Fruit fly (Drosophila melanogaster) whole organism, embryonic: ENCODE data around the gene CG8281.

Experiments
- Aef1 ChIP-seq: fragments of 200-800 bp; sonication (Bioruptor generic); IDR thresholded peaks from 3 replicates; pipeline ENCODE4 v1.3.6; 2022; ENCODE audit warnings: missing biosample characterization, missing genetic modification characterization
- Bdp1 ChIP-seq: fragments of 200-800 bp; sonication (Bioruptor generic); optimal IDR thresholded peaks from 3 replicates; lab custom pipeline; 2016; ENCODE audit warnings: missing biosample characterization, missing genetic modification characterization
- CG10209 ChIP-seq: fragments of 200-800 bp; sonication (Bioruptor generic); optimal IDR thresholded peaks from 3 replicates; lab custom pipeline; 2017; ENCODE audit warnings: missing biosample characterization, mild to moderate bottlenecking, missing genetic modification characterization, missing genetic modification reagents
- CG1024 ChIP-seq: fragments of 200-800 bp; sonication (Bioruptor generic); IDR thresholded peaks from 2 replicates; pipeline ENCODE4 v1.3.6; 2022; ENCODE audit warnings: missing biosample characterization, missing genetic modification characterization
- CG10366 ChIP-seq: fragments of 200-800 bp; sonication (Bioruptor generic); IDR thresholded peaks from 2 replicates; pipeline ENCODE4 v1.3.6; 2022; ENCODE audit warnings: missing biosample characterization, missing genetic modification characterization
- CG10565 ChIP-seq: fragments of 200-800 bp; sonication (Bioruptor generic); optimal IDR thresholded peaks from 3 replicates; lab custom pipeline; 2016; ENCODE audit warnings: missing biosample characterization, mild to moderate bottlenecking, missing genetic modification characterization
- CG11456 ChIP-seq: fragments of 200-800 bp; sonication (Bioruptor generic); IDR thresholded peaks from 3 replicates; pipeline ENCODE4 v1.3.6; 2022; ENCODE audit warnings: missing biosample characterization, missing genetic modification characterization
- CG12104 ChIP-seq: fragments of 200-800 bp; sonication (Bioruptor generic); optimal IDR thresholded peaks from 3 replicates; lab custom pipeline; 2016; ENCODE audit warnings: missing biosample characterization, missing genetic modification characterization
- CG12391 ChIP-seq: fragments of 200-800 bp; sonication (Bioruptor generic); optimal IDR thresholded peaks from 3 replicates; lab custom pipeline; 2018; ENCODE audit warnings: missing biosample characterization, mild to moderate bottlenecking, missing genetic modification characterization, moderate library complexity
- CG14050 ChIP-seq: fragments of 200-800 bp; sonication (Bioruptor generic); IDR thresholded peaks from 3 replicates; pipeline ENCODE4 v1.3.6; 2022; ENCODE audit warnings: missing biosample characterization, missing genetic modification characterization
- CG17328 ChIP-seq: fragments of 200-800 bp; sonication (Bioruptor generic); IDR thresholded peaks from 2 replicates; pipeline ENCODE4 v1.3.6; 2022; ENCODE audit warnings: missing biosample characterization, missing genetic modification characterization
- CG2712 ChIP-seq: fragments of 200-800 bp; optimal IDR thresholded peaks from 3 replicates; lab custom pipeline; 2019; ENCODE audit warnings: missing biosample characterization, mild to moderate bottlenecking, missing genetic modification characterization, moderate library complexity
- CG2875 ChIP-seq: fragments of 200-800 bp; sonication (Bioruptor generic); optimal IDR thresholded peaks from 2 replicates; lab custom pipeline; 2017; ENCODE audit warnings: missing biosample characterization, mild to moderate bottlenecking, missing genetic modification characterization, missing genetic modification reagents
- CG30020 ChIP-seq: fragments of 200-800 bp; optimal IDR thresholded peaks from 2 replicates; lab custom pipeline; 2019; ENCODE audit warnings: missing biosample characterization, mild to moderate bottlenecking, missing genetic modification characterization, moderate library complexity
- CG4404 ChIP-seq: fragments of 200-800 bp; sonication (Bioruptor generic); IDR thresholded peaks from 2 replicates; pipeline ENCODE4 v1.3.6; 2022; ENCODE audit warnings: missing biosample characterization, missing genetic modification characterization
- CG6765 ChIP-seq: fragments of 200-800 bp; sonication (Bioruptor generic); optimal IDR thresholded peaks from 3 replicates; lab custom pipeline; 2017; ENCODE audit warnings: missing biosample characterization, mild to moderate bottlenecking, missing genetic modification characterization
- CG6813 ChIP-seq: fragments of 200-800 bp; sonication (Bioruptor generic); optimal IDR thresholded peaks from 2 replicates; lab custom pipeline; 2017; ENCODE audit warnings: missing biosample characterization, missing genetic modification characterization, mild to moderate bottlenecking, moderate library complexity, missing genetic modification reagents
- CG8089 ChIP-seq: fragments of 200-800 bp; sonication (Bioruptor generic); optimal IDR thresholded peaks from 3 replicates; lab custom pipeline; 2016; ENCODE audit warnings: missing biosample characterization, missing genetic modification characterization
- CG8765 ChIP-seq: fragments of 200-800 bp; sonication (Bioruptor generic); IDR thresholded peaks from 2 replicates; pipeline ENCODE4 v1.3.6; 2022; ENCODE audit warnings: missing biosample characterization, missing genetic modification characterization
- CG9437 ChIP-seq: fragments of 200-800 bp; sonication (Bioruptor generic); optimal IDR thresholded peaks from 2 replicates; lab custom pipeline; 2018; ENCODE audit warnings: missing biosample characterization, mild to moderate bottlenecking, missing genetic modification characterization
- Chrac-16 ChIP-seq: fragments of 200-800 bp; sonication (Bioruptor generic); optimal IDR thresholded peaks from 3 replicates; lab custom pipeline; 2016; ENCODE audit warnings: missing biosample characterization, missing genetic modification characterization
- H2.0 ChIP-seq: fragments of 200-800 bp; sonication (Bioruptor generic); IDR thresholded peaks from 2 replicates; pipeline ENCODE4 v1.3.6; 2022; ENCODE audit warnings: missing biosample characterization, missing genetic modification characterization
- HLH54F ChIP-seq: fragments of 200-800 bp; sonication (Bioruptor generic); optimal IDR thresholded peaks from 3 replicates; lab custom pipeline; 2016; ENCODE audit warnings: missing biosample characterization, missing genetic modification characterization
- Jarid2 ChIP-seq: fragments of 200-800 bp; sonication (Bioruptor generic); optimal IDR thresholded peaks from 3 replicates; lab custom pipeline; 2017; ENCODE audit warnings: mild to moderate bottlenecking, missing biosample characterization, missing genetic modification reagents, missing genetic modification characterization
- Lpt ChIP-seq: fragments of >200 bp; optimal IDR thresholded peaks from 2 replicates; lab custom pipeline; 2018; ENCODE audit warnings: missing biosample characterization, missing genetic modification characterization
- Mrtf ChIP-seq: fragments of 200-800 bp; sonication (Bioruptor generic); IDR thresholded peaks from 3 replicates; pipeline ENCODE4 v1.3.6; 2022; ENCODE audit warnings: missing biosample characterization, missing genetic modification characterization
- NK7.1 ChIP-seq: fragments of 200-800 bp; sonication (Bioruptor generic); optimal IDR thresholded peaks from 3 replicates; lab custom pipeline; 2016; ENCODE audit warnings: missing biosample characterization, missing genetic modification characterization
- Nf-YC ChIP-seq: fragments of 200-800 bp; optimal IDR thresholded peaks from 3 replicates; lab custom pipeline; 2019; ENCODE audit warnings: missing biosample characterization, mild to moderate bottlenecking, missing genetic modification characterization, moderate library complexity
- Opbp ChIP-seq: fragments of 200-800 bp; sonication (Bioruptor generic); IDR thresholded peaks from 3 replicates; pipeline ENCODE4 v1.3.6; 2022; ENCODE audit warnings: missing biosample characterization, missing genetic modification characterization; ENCODE audit not compliant: partially characterized antibody
- Scr ChIP-seq: fragments of 200-800 bp; sonication (Bioruptor generic); IDR thresholded peaks from 2 replicates; pipeline ENCODE4 v1.3.6; 2022; ENCODE audit warnings: missing biosample characterization, missing genetic modification characterization; ENCODE audit not compliant: partially characterized antibody
- TFAM ChIP-seq: fragments of 200-800 bp; sonication (Bioruptor generic); optimal IDR thresholded peaks from 2 replicates; lab custom pipeline; 2017; ENCODE audit warnings: missing biosample characterization, missing genetic modification characterization, inconsistent platforms
- Taf1 ChIP-seq: fragments of 200-800 bp; sonication (Bioruptor generic); IDR thresholded peaks from 2 replicates; pipeline ENCODE4 v1.3.6; 2022; ENCODE audit warnings: missing biosample characterization, missing genetic modification characterization
- Trl ChIP-seq, 3 experiments: fragments of >200 bp in 2 of 3; fragments of 200-800 bp in 1 of 3; sonication (Bioruptor generic) in 1 of 3; optimal IDR thresholded peaks; 2 replicates in 1 of 3; 3 replicates in 2 of 3; lab custom pipeline; 2016 to 2017; ENCODE audit warnings: missing biosample characterization in 1 of 3, missing genetic modification characterization in 1 of 3
- al ChIP-seq: fragments of 200-800 bp; sonication (Bioruptor generic); IDR thresholded peaks from 2 replicates; pipeline ENCODE4 v1.3.6; 2022; ENCODE audit warnings: missing biosample characterization, missing genetic modification characterization
- bab2 ChIP-seq: fragments of 200-800 bp; sonication (Bioruptor generic); optimal IDR thresholded peaks from 2 replicates; lab custom pipeline; 2016; ENCODE audit warnings: missing biosample characterization, missing genetic modification characterization
- cg ChIP-seq: fragments of 200-800 bp; sonication (Bioruptor generic); optimal IDR thresholded peaks from 3 replicates; lab custom pipeline; 2019; ENCODE audit warnings: missing biosample characterization, mild to moderate bottlenecking, missing genetic modification characterization, moderate library complexity
- corto ChIP-seq: fragments of 200-800 bp; sonication (Bioruptor generic); optimal IDR thresholded peaks from 2 replicates; lab custom pipeline; 2016; ENCODE audit warnings: missing biosample characterization, mild to moderate bottlenecking, missing genetic modification characterization, moderate library complexity
- cwo ChIP-seq: fragments of 200-800 bp; sonication (Bioruptor generic); optimal IDR thresholded peaks from 3 replicates; lab custom pipeline; 2017; ENCODE audit warnings: missing biosample characterization, missing genetic modification characterization, mild to moderate bottlenecking, moderate library complexity, missing genetic modification reagents
- danr ChIP-seq: fragments of 200-800 bp; sonication (Bioruptor generic); IDR thresholded peaks from 2 replicates; pipeline ENCODE4 v1.3.6; 2022; ENCODE audit warnings: missing biosample characterization, missing genetic modification characterization
- hth ChIP-seq: fragments of >200 bp; optimal IDR thresholded peaks from 2 replicates; lab custom pipeline; 2017; ENCODE audit warnings: inconsistent platforms
- knrl ChIP-seq: fragments of 200-800 bp; sonication (Bioruptor generic); IDR thresholded peaks from 3 replicates; pipeline ENCODE4 v1.3.6; 2022; ENCODE audit warnings: missing biosample characterization, missing genetic modification characterization; ENCODE audit not compliant: partially characterized antibody
- oc ChIP-seq: fragments of 200-800 bp; sonication (Bioruptor generic); optimal IDR thresholded peaks from 2 replicates; lab custom pipeline; 2018; ENCODE audit warnings: missing biosample characterization, mild to moderate bottlenecking, missing genetic modification characterization, moderate library complexity
- otp ChIP-seq: fragments of 200-800 bp; sonication (Bioruptor generic); IDR thresholded peaks from 3 replicates; pipeline ENCODE4, ENCODE4 v1.3.6; 2022; ENCODE audit warnings: missing biosample characterization, missing genetic modification characterization
- pfk ChIP-seq: fragments of 200-800 bp; sonication (Bioruptor generic); optimal IDR thresholded peaks from 2 replicates; lab custom pipeline; 2018; ENCODE audit warnings: missing biosample characterization, mild to moderate bottlenecking, missing genetic modification characterization, moderate library complexity
- sc ChIP-seq, 3 experiments: fragments of >200 bp in 2 of 3; fragments of 200-800 bp in 1 of 3; sonication (Bioruptor generic) in 1 of 3; optimal IDR thresholded peaks; 2 replicates in 2 of 3; 3 replicates in 1 of 3; lab custom pipeline; 2017; ENCODE audit warnings: mild to moderate bottlenecking in 1 of 3, missing biosample characterization in 1 of 3, missing genetic modification characterization in 1 of 3, missing genetic modification reagents in 1 of 3
- slou ChIP-seq: fragments of 200-800 bp; sonication (Bioruptor generic); optimal IDR thresholded peaks from 3 replicates; lab custom pipeline; 2016; ENCODE audit warnings: missing biosample characterization, missing genetic modification characterization
- tup ChIP-seq: fragments of 200-800 bp; sonication (Bioruptor generic); optimal IDR thresholded peaks from 2 replicates; lab custom pipeline; 2016; ENCODE audit warnings: missing biosample characterization, mild to moderate bottlenecking, missing genetic modification characterization, moderate library complexity
- wek ChIP-seq: fragments of 200-800 bp; sonication (Bioruptor generic); optimal IDR thresholded peaks from 3 replicates; lab custom pipeline; 2018; ENCODE audit warnings: missing biosample characterization, mild to moderate bottlenecking, missing genetic modification characterization, moderate library complexity

The CG8281 gene

dm6 chr3L:7911765-7912556 is at the start of gene CG8281, which contains the start of gene pbl (continued):
- peak; percentile 23 for TF ChIP-seq cwo (GFP tag; lab: Kevin White, UChicago)
- peak; percentile 17 for TF ChIP-seq CG8089 (GFP tag; lab: Kevin White, UChicago)
- TF ChIP-seq Jarid2 (GFP tag; lab: Kevin White, UChicago) = peak; percentile 24
- no peak for TF ChIP-seq Lpt (GFP tag; lab: Kevin White, UChicago)
- peak; percentile 28 for TF ChIP-seq CG6765 (GFP tag; lab: Kevin White, UChicago)
- TF ChIP-seq Trl (optimal IDR thresholded peaks at IDR 0.05; lab: Kevin White, UChicago) = no peak
- no peak for TF ChIP-seq Trl (GFP tag; optimal IDR thresholded peaks at IDR 0.05; lab: Kevin White, UChicago)
- no peak for TF ChIP-seq sc (optimal IDR thresholded peaks at IDR 0.05; lab: Kevin White, UChicago)
- TF ChIP-seq sc (GFP tag; optimal IDR thresholded peaks at IDR 0.05; lab: Kevin White, UChicago) = no peak
- peak; percentile 90 for TF ChIP-seq cg
- TF ChIP-seq CG1024 (GFP tag; lab: Robert Waterston, UW) = 0 out of 2 replicates have a peak, but pooled peaks have one; percentile 36
- TF ChIP-seq knrl (GFP tag; lab: Robert Waterston, UW) = peak; percentile 63
- 0 out of 2 replicates have a peak, but pooled peaks have one; percentile 35 for TF ChIP-seq H2.0 (GFP tag; lab: Robert Waterston, UW)
- no peak for TF ChIP-seq TFAM (GFP tag; lab: Kevin White, UChicago)
- peak; percentile 34 for TF ChIP-seq bab2 (GFP tag; lab: Kevin White, UChicago)
- no peak for TF ChIP-seq slou
- 0 out of 3 replicates have a peak, but pooled peaks have one; percentile 28 for TF ChIP-seq CG11456 (GFP tag; lab: Robert Waterston, UW)
- no peak for TF ChIP-seq CG2875 (GFP tag; lab: Kevin White, UChicago)
- TF ChIP-seq NK7.1 (GFP tag; lab: Kevin White, UChicago) = peak; percentile 21
- no peak for TF ChIP-seq CG6813 (GFP tag; lab: Kevin White, UChicago)
- no peak for TF ChIP-seq hth
- TF ChIP-seq CG10209 (GFP tag; lab: Kevin White, UChicago) = peak; percentile 39
- TF ChIP-seq Taf1 (GFP tag; lab: Robert Waterston, UW) = no peak
- peak; percentile 18 for TF ChIP-seq CG12104 (GFP tag; lab: Kevin White, UChicago)
- TF ChIP-seq CG30020 (tag; lab: Kevin White, UChicago) = peak; percentile 34
- TF ChIP-seq CG9437 = peak; percentile 73
- TF ChIP-seq pfk (GFP tag; lab: Kevin White, UChicago) = no peak
- TF ChIP-seq CG2712 (tag; lab: Kevin White, UChicago) = peak; percentile 64
- TF ChIP-seq al (GFP tag; lab: Robert Waterston, UW) = peak; percentile 35; the same call in 1 of the 2 replicates
- no peak for TF ChIP-seq CG17328 (GFP tag; lab: Robert Waterston, UW)
- TF ChIP-seq wek (GFP tag; lab: Kevin White, UChicago) = peak; percentile 97
- TF ChIP-seq otp (GFP tag; lab: Robert Waterston, UW) = no peak
- TF ChIP-seq CG10366 = peak; percentile 50
- no peak for TF ChIP-seq oc
- TF ChIP-seq tup (GFP tag; lab: Kevin White, UChicago) = no peak
- TF ChIP-seq CG12391 (tag; lab: Kevin White, UChicago) = peak; percentile 63
- no peak for TF ChIP-seq CG4404 (GFP tag; lab: Robert Waterston, UW)
- TF ChIP-seq Nf-YC (tag; lab: Kevin White, UChicago) = peak; percentile 50
- TF ChIP-seq Mrtf (GFP tag; lab: Robert Waterston, UW) = no peak
- TF ChIP-seq danr (GFP tag; lab: Robert Waterston, UW) = no peak
- TF ChIP-seq CG10565 (GFP tag; lab: Kevin White, UChicago) = no peak
- peak; percentile 73 for TF ChIP-seq Scr
- TF ChIP-seq Aef1 = 0 out of 3 replicates have a peak, but pooled peaks have one; percentile 24
- no peak for TF ChIP-seq CG8765 (GFP tag; lab: Robert Waterston, UW)
- TF ChIP-seq Bdp1 (GFP tag; lab: Kevin White, UChicago) = peak; percentile 8
- TF ChIP-seq Chrac-16 (GFP tag; lab: Kevin White, UChicago) = peak; percentile 29
- peak; percentile 72 for TF ChIP-seq Opbp (GFP tag; lab: Robert Waterston, UW)
- no peak for TF ChIP-seq corto
- no peak for TF ChIP-seq HLH54F (GFP tag; lab: Kevin White, UChicago)
- TF ChIP-seq CG14050 (GFP tag; lab: Robert Waterston, UW) = no peak
